Worm (Caenorhabditis elegans) whole organism, L2 larva: ENCODE measurements around the gene C01G10.9.

Source experiments
- ama-1 ChIP-seq: fragments of 150-350 bp; optimal IDR thresholded peaks from 2 replicates; lab custom pipeline; 2018; ENCODE audit warnings: inconsistent platforms
- elt-1 ChIP-seq: fragments of 150-350 bp; optimal IDR thresholded peaks from 2 replicates; lab custom pipeline; 2014; ENCODE audit warnings: missing biosample characterization, missing genetic modification characterization
- fos-1 ChIP-seq: fragments of 150-350 bp; optimal IDR thresholded peaks from 2 replicates; lab custom pipeline; 2014; ENCODE audit warnings: missing biosample characterization, missing genetic modification characterization
- lin-39 ChIP-seq: fragments of 150-350 bp; optimal IDR thresholded peaks from 2 replicates; lab custom pipeline; 2014; ENCODE audit warnings: missing biosample characterization, missing genetic modification reagents, missing genetic modification characterization
- mdl-1 ChIP-seq, 2 experiments: fragments of 150-350 bp in 1 of 2; sonication (generic microtip) in 1 of 2; optimal IDR thresholded peaks; 2 replicates each; lab custom pipeline; 2017; ENCODE audit warnings: missing biosample characterization in 2 of 2, missing genetic modification characterization in 2 of 2
- nhr-11 ChIP-seq: fragments of 150-350 bp; optimal IDR thresholded peaks from 2 replicates; lab custom pipeline; 2014; ENCODE audit warnings: missing biosample characterization, missing genetic modification characterization
- nhr-237 ChIP-seq: fragments of 150-350 bp; optimal IDR thresholded peaks from 2 replicates; lab custom pipeline; 2014; ENCODE audit warnings: missing biosample characterization, missing genetic modification characterization
- unc-39 ChIP-seq: fragments of 150-350 bp; optimal IDR thresholded peaks from 2 replicates; lab custom pipeline; 2014; ENCODE audit warnings: missing biosample characterization, missing genetic modification characterization

DNA sequence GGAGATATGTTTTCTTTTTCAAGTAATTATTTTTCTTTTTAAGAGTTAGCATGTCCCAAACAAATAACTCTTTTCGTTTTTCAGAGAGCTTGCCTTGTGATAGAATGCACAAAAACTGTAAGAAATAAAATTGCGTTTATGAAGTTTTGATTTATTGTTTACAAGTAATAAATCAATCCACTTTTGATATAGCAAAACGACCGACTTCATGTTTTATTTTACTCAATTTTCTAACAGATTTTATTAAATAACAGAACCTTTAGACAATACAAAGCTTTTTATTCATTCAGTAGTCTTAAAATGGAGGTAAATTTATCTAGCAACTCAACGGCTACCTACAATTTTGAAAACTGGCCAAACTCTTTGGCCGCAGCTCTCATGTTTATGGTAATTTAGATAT lies 12.4 kb downstream of the C01G10.9 start, which contains the start of gene srx-78:
- TF ChIP-seq nhr-11 (tag; lab: Kevin White, UChicago) (no peak), unc-39 (tag; lab: Kevin White, UChicago) (no peak), ama-1 (lab: Kevin White, UChicago) (no peak), elt-1 (tag; lab: Kevin White, UChicago) (no peak), lin-39 (no peak), nhr-237 (tag; lab: Kevin White, UChicago) (no peak), mdl-1 (tag; optimal IDR thresholded peaks at IDR 0.05; lab: Kevin White, UChicago) (no peak), fos-1 (tag; lab: Kevin White, UChicago) (no peak)
